Worm (Caenorhabditis elegans) whole organism, mixed stage, embryonic: ENCODE results near the gene F17C11.13.

Experiments used
- elt-1 ChIP-seq: sonication (generic microtip); optimal IDR thresholded peaks from 2 replicates; lab custom pipeline; 2017; ENCODE audit warnings: missing genetic modification characterization, mild to moderate bottlenecking, missing compliant biosample characterization, antibody characterized with exemption, moderate library complexity, borderline replicate concordance; ENCODE audit not compliant: insufficient read depth
- elt-3 ChIP-seq: fragments of 150-350 bp; optimal IDR thresholded peaks from 2 replicates; lab custom pipeline; 2014; ENCODE audit warnings: missing biosample characterization, missing genetic modification characterization
- lin-13 ChIP-seq: fragments of 150-350 bp; optimal IDR thresholded peaks from 2 replicates; lab custom pipeline; 2014; ENCODE audit warnings: missing biosample characterization, missing genetic modification characterization
- nhr-12 ChIP-seq: fragments of 150-350 bp; optimal IDR thresholded peaks from 2 replicates; lab custom pipeline; 2014; ENCODE audit warnings: missing biosample characterization, missing genetic modification characterization
- pha-4 ChIP-seq: fragments of 150-350 bp; optimal IDR thresholded peaks from 2 replicates; lab custom pipeline; 2018; ENCODE audit warnings: missing biosample characterization, missing genetic modification reagents, missing genetic modification characterization
- unc-39 ChIP-seq: fragments of 150-350 bp; optimal IDR thresholded peaks from 2 replicates; lab custom pipeline; 2014; ENCODE audit warnings: missing biosample characterization, missing genetic modification characterization

DNA sequence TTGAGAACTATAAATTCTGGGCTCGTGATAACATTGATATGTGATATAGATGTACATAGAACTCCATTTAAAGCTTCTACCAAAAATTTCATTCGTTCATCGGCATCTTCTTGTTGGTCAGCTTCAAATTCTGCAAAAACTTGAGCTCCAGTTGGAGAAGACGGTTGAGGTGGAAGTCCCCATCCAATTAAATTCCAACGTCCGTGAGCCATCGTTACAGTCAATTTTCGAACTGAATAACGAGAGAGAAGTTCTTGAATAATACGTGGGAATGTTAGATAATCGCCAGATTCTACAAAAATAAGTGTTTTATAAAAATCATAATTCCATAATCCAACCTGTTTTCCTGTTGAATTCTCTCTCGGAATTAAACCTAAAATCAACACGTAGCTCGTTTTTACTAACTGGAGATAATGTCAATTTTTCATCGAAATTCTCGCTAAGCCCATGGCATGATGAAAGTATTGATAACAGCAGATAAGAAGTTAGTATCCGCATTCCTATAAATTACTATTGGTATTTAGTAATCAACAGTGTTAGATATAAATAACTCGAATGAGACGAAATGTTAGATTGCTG lies 2.7 kb downstream of the F17C11.13 start, which contains the start of gene pigt-1:
- no peak for TF ChIP-seq elt-1 (tag; lab: Kevin White, UChicago)
- TF ChIP-seq unc-39 (tag; lab: Kevin White, UChicago): no peak
- TF ChIP-seq pha-4: no peak
- no peak for TF ChIP-seq elt-3 (tag; lab: Kevin White, UChicago)
- no peak for TF ChIP-seq nhr-12 (tag; lab: Kevin White, UChicago)
- no peak for TF ChIP-seq lin-13
